Fruit fly (Drosophila melanogaster) whole organism, embryonic: ENCODE results near the gene Cep290.
A peak's percentile ranks its signal among the peaks of the same experiment; 100 is the strongest.

Source experiments
- B-H2 ChIP-seq: fragments of 200-800 bp; sonication (Bioruptor generic); optimal IDR thresholded peaks from 2 replicates; lab custom pipeline; 2018; ENCODE audit warnings: missing biosample characterization, mild to moderate bottlenecking, missing genetic modification characterization
- BEAF-32 ChIP-seq: fragments of 200-800 bp; sonication (Bioruptor generic); optimal IDR thresholded peaks from 3 replicates; lab custom pipeline; 2017; ENCODE audit warnings: missing biosample characterization, missing genetic modification characterization, mild to moderate bottlenecking, moderate library complexity, missing genetic modification reagents
- BtbVII ChIP-seq: fragments of 200-800 bp; sonication (Bioruptor generic); optimal IDR thresholded peaks from 3 replicates; lab custom pipeline; 2017; ENCODE audit warnings: missing biosample characterization, mild to moderate bottlenecking, missing genetic modification characterization
- CG10431 ChIP-seq: fragments of 200-800 bp; sonication (Bioruptor generic); optimal IDR thresholded peaks from 3 replicates; lab custom pipeline; 2018; ENCODE audit warnings: missing biosample characterization, mild to moderate bottlenecking, missing genetic modification characterization
- CG10462 ChIP-seq: fragments of 200-800 bp; sonication (Bioruptor generic); optimal IDR thresholded peaks from 2 replicates; lab custom pipeline; 2016; ENCODE audit warnings: missing biosample characterization, missing genetic modification characterization
- CG10654 ChIP-seq: fragments of 200-800 bp; sonication (Bioruptor generic); optimal IDR thresholded peaks from 2 replicates; lab custom pipeline; 2016; ENCODE audit warnings: missing biosample characterization, missing genetic modification characterization
- CG11456 ChIP-seq: fragments of 200-800 bp; sonication (Bioruptor generic); IDR thresholded peaks from 3 replicates; pipeline ENCODE4 v1.3.6; 2022; ENCODE audit warnings: missing biosample characterization, missing genetic modification characterization
- CG11560 ChIP-seq: fragments of 200-800 bp; sonication (Bioruptor generic); IDR thresholded peaks from 3 replicates; pipeline ENCODE4 v1.3.6; 2022; ENCODE audit warnings: missing biosample characterization, missing genetic modification characterization
- CG13287 ChIP-seq: fragments of 200-800 bp; sonication (Bioruptor generic); IDR thresholded peaks from 2 replicates; pipeline ENCODE4 v1.3.6; 2022; ENCODE audit warnings: missing biosample characterization, missing genetic modification characterization; ENCODE audit not compliant: partially characterized antibody
- CG15514 ChIP-seq: fragments of 200-800 bp; sonication (Bioruptor generic); optimal IDR thresholded peaks from 3 replicates; lab custom pipeline; 2017; ENCODE audit warnings: missing biosample characterization, missing genetic modification characterization, mild to moderate bottlenecking, moderate library complexity, missing genetic modification reagents
- CG15696 ChIP-seq: fragments of 200-800 bp; sonication (Bioruptor generic); optimal IDR thresholded peaks from 2 replicates; lab custom pipeline; 2019; ENCODE audit warnings: missing biosample characterization, mild to moderate bottlenecking, missing genetic modification characterization, moderate library complexity
- CG16815 ChIP-seq: fragments of 200-800 bp; sonication (Bioruptor generic); optimal IDR thresholded peaks from 3 replicates; lab custom pipeline; 2017; ENCODE audit warnings: missing biosample characterization, mild to moderate bottlenecking, missing genetic modification characterization
- CG17361 ChIP-seq: fragments of 200-800 bp; sonication (Bioruptor generic); IDR thresholded peaks from 3 replicates; pipeline ENCODE4 v1.3.6; 2022; ENCODE audit warnings: missing biosample characterization, missing genetic modification characterization
- CG17612 ChIP-seq: fragments of 200-800 bp; sonication (Bioruptor generic); IDR thresholded peaks from 2 replicates; pipeline ENCODE4 v1.3.6; 2022; ENCODE audit warnings: missing biosample characterization, missing genetic modification characterization
- CG1792 ChIP-seq: fragments of 200-800 bp; sonication (Bioruptor generic); optimal IDR thresholded peaks from 2 replicates; lab custom pipeline; 2016; ENCODE audit warnings: missing biosample characterization, missing genetic modification characterization
- CG18011 ChIP-seq: fragments of 200-800 bp; sonication (Bioruptor generic); optimal IDR thresholded peaks from 2 replicates; lab custom pipeline; 2017; ENCODE audit warnings: missing biosample characterization, missing genetic modification characterization, mild to moderate bottlenecking, moderate library complexity, missing genotype
- CG18599 ChIP-seq: fragments of 200-800 bp; sonication (Bioruptor generic); optimal IDR thresholded peaks from 3 replicates; lab custom pipeline; 2017; ENCODE audit warnings: missing biosample characterization, missing genetic modification characterization, mild to moderate bottlenecking, moderate library complexity, missing genetic modification reagents
- CG32767 ChIP-seq: fragments of 200-800 bp; sonication (Bioruptor generic); IDR thresholded peaks from 2 replicates; pipeline ENCODE4 v1.3.6; 2022; ENCODE audit warnings: missing biosample characterization, missing genetic modification characterization
- CG4820 ChIP-seq: fragments of 200-800 bp; sonication (Bioruptor generic); optimal IDR thresholded peaks from 3 replicates; lab custom pipeline; 2016; ENCODE audit warnings: missing biosample characterization, missing genetic modification characterization
- CG5953 ChIP-seq: fragments of 200-800 bp; sonication (Bioruptor generic); IDR thresholded peaks from 2 replicates; pipeline ENCODE4 v1.3.6; 2022; ENCODE audit warnings: missing biosample characterization, missing genetic modification characterization
- CG7745 ChIP-seq: fragments of 200-800 bp; sonication (Bioruptor generic); optimal IDR thresholded peaks from 2 replicates; lab custom pipeline; 2018; ENCODE audit warnings: missing biosample characterization, mild to moderate bottlenecking, missing genetic modification characterization, moderate library complexity
- CG8765 ChIP-seq: fragments of 200-800 bp; sonication (Bioruptor generic); IDR thresholded peaks from 2 replicates; pipeline ENCODE4 v1.3.6; 2022; ENCODE audit warnings: missing biosample characterization, missing genetic modification characterization
- CG9797 ChIP-seq: fragments of 200-800 bp; sonication (Bioruptor generic); optimal IDR thresholded peaks from 3 replicates; lab custom pipeline; 2018; ENCODE audit warnings: missing biosample characterization, mild to moderate bottlenecking, missing genetic modification characterization
- CHES-1-like ChIP-seq: fragments of 200-800 bp; sonication (Bioruptor generic); optimal IDR thresholded peaks from 2 replicates; lab custom pipeline; 2016; ENCODE audit warnings: missing biosample characterization, missing genetic modification characterization
- D19A ChIP-seq: fragments of 200-800 bp; optimal IDR thresholded peaks from 3 replicates; lab custom pipeline; 2019; ENCODE audit warnings: missing biosample characterization, mild to moderate bottlenecking, missing genetic modification characterization, moderate library complexity
- Dfd ChIP-seq, 2 experiments: fragments of >200 bp; optimal IDR thresholded peaks; 2 replicates each; lab custom pipeline; 2017; ENCODE audit warnings: missing biosample characterization in 2 of 2, missing genetic modification characterization in 2 of 2
- HLH3B ChIP-seq: fragments of 200-800 bp; sonication (Bioruptor generic); IDR thresholded peaks from 2 replicates; pipeline ENCODE4 v1.3.6; 2022; ENCODE audit warnings: missing biosample characterization, missing genetic modification characterization
- HLH4C ChIP-seq: fragments of 200-800 bp; sonication (Bioruptor generic); IDR thresholded peaks from 3 replicates; pipeline ENCODE4 v1.3.6; 2022; ENCODE audit warnings: missing biosample characterization, missing genetic modification characterization; ENCODE audit not compliant: partially characterized antibody
- Hmx ChIP-seq: fragments of 200-800 bp; sonication (Bioruptor generic); optimal IDR thresholded peaks from 2 replicates; lab custom pipeline; 2016; ENCODE audit warnings: missing biosample characterization, missing genetic modification characterization
- Hsf ChIP-seq: fragments of 200-800 bp; sonication (Bioruptor generic); optimal IDR thresholded peaks from 3 replicates; lab custom pipeline; 2016; ENCODE audit warnings: missing biosample characterization, missing genetic modification characterization
- Jarid2 ChIP-seq: fragments of 200-800 bp; sonication (Bioruptor generic); optimal IDR thresholded peaks from 3 replicates; lab custom pipeline; 2017; ENCODE audit warnings: mild to moderate bottlenecking, missing biosample characterization, missing genetic modification reagents, missing genetic modification characterization
- MBD-R2 ChIP-seq: fragments of 200-800 bp; sonication (Bioruptor generic); IDR thresholded peaks from 2 replicates; pipeline ENCODE4 v1.3.6; 2022; ENCODE audit warnings: missing biosample characterization, missing genetic modification characterization
- Med ChIP-seq: fragments of 200-800 bp; sonication (Bioruptor generic); peaks from one replicate; lab custom pipeline; 2016; ENCODE audit warnings: missing biosample characterization, missing genetic modification characterization, mild to moderate bottlenecking, inconsistent platforms, moderate library complexity
- Meics ChIP-seq: fragments of 200-800 bp; sonication (Bioruptor generic); optimal IDR thresholded peaks from 2 replicates; lab custom pipeline; 2017; ENCODE audit warnings: missing biosample characterization, mild to moderate bottlenecking, missing genetic modification characterization
- Myb ChIP-seq: fragments of 200-800 bp; sonication (Bioruptor generic); optimal IDR thresholded peaks from 2 replicates; lab custom pipeline; 2016; ENCODE audit warnings: missing biosample characterization, missing genetic modification characterization
- ara ChIP-seq: fragments of 200-800 bp; sonication (Bioruptor generic); IDR thresholded peaks from 2 replicates; pipeline ENCODE4 v1.3.6; 2022; ENCODE audit warnings: missing biosample characterization, missing genetic modification characterization
- ash1 ChIP-seq: fragments of 200-800 bp; sonication (Bioruptor generic); optimal IDR thresholded peaks from 2 replicates; lab custom pipeline; 2018; ENCODE audit warnings: missing biosample characterization, mild to moderate bottlenecking, missing genetic modification characterization
- chinmo ChIP-seq: fragments of 200-800 bp; sonication (Bioruptor generic); IDR thresholded peaks from 4 replicates; pipeline ENCODE4 v1.3.6; 2022; ENCODE audit warnings: missing biosample characterization, missing genetic modification characterization; ENCODE audit not compliant: partially characterized antibody
- dmrt11E ChIP-seq: fragments of 200-800 bp; sonication (Bioruptor generic); optimal IDR thresholded peaks from 3 replicates; lab custom pipeline; 2018; ENCODE audit warnings: missing biosample characterization, mild to moderate bottlenecking, missing genetic modification characterization, moderate library complexity
- emc ChIP-seq: fragments of 200-800 bp; sonication (Bioruptor generic); optimal IDR thresholded peaks from 2 replicates; lab custom pipeline; 2016; ENCODE audit warnings: missing biosample characterization, missing genetic modification characterization
- exex ChIP-seq: fragments of 200-800 bp; sonication (Bioruptor generic); optimal IDR thresholded peaks from 4 replicates; lab custom pipeline; 2018; ENCODE audit warnings: missing biosample characterization, mild to moderate bottlenecking, missing genetic modification characterization, moderate library complexity
- lbe ChIP-seq: fragments of 200-800 bp; sonication (Bioruptor generic); optimal IDR thresholded peaks from 2 replicates; lab custom pipeline; 2016; ENCODE audit warnings: missing biosample characterization, mild to moderate bottlenecking, missing genetic modification characterization
- lov ChIP-seq, 2 experiments: fragments of 200-800 bp in 1 of 2; fragments of >200 bp in 1 of 2; sonication (Bioruptor generic) in 1 of 2; IDR thresholded peaks in 1 of 2; optimal IDR thresholded peaks in 1 of 2; 2 replicates in 1 of 2; 3 replicates in 1 of 2; pipeline versions ENCODE4 v1.3.6 to Lab custom; 2017 to 2022; ENCODE audit warnings: missing biosample characterization in 1 of 2, missing genetic modification characterization in 1 of 2
- nerfin-2 ChIP-seq: fragments of 200-800 bp; sonication (Bioruptor generic); IDR thresholded peaks from 2 replicates; pipeline ENCODE4 v1.3.6; 2022; ENCODE audit warnings: missing biosample characterization, missing genetic modification characterization; ENCODE audit not compliant: partially characterized antibody
- onecut ChIP-seq: fragments of 200-800 bp; sonication (Bioruptor generic); IDR thresholded peaks from 2 replicates; pipeline ENCODE4 v1.3.6; 2022; ENCODE audit warnings: missing biosample characterization, missing genetic modification characterization
- pum ChIP-seq: fragments of 200-800 bp; sonication (Bioruptor generic); optimal IDR thresholded peaks from 2 replicates; lab custom pipeline; 2016; ENCODE audit warnings: missing biosample characterization, missing genetic modification characterization
- salm ChIP-seq: fragments of 200-800 bp; sonication (Bioruptor generic); optimal IDR thresholded peaks from 2 replicates; lab custom pipeline; 2018; ENCODE audit warnings: missing biosample characterization, mild to moderate bottlenecking, missing genetic modification characterization
- shn ChIP-seq: fragments of 200-800 bp; sonication (Bioruptor generic); optimal IDR thresholded peaks from 3 replicates; lab custom pipeline; 2016; ENCODE audit warnings: missing biosample characterization, missing genetic modification characterization
- slou ChIP-seq: fragments of 200-800 bp; sonication (Bioruptor generic); optimal IDR thresholded peaks from 3 replicates; lab custom pipeline; 2016; ENCODE audit warnings: missing biosample characterization, missing genetic modification characterization

The Cep290 gene

DNA sequence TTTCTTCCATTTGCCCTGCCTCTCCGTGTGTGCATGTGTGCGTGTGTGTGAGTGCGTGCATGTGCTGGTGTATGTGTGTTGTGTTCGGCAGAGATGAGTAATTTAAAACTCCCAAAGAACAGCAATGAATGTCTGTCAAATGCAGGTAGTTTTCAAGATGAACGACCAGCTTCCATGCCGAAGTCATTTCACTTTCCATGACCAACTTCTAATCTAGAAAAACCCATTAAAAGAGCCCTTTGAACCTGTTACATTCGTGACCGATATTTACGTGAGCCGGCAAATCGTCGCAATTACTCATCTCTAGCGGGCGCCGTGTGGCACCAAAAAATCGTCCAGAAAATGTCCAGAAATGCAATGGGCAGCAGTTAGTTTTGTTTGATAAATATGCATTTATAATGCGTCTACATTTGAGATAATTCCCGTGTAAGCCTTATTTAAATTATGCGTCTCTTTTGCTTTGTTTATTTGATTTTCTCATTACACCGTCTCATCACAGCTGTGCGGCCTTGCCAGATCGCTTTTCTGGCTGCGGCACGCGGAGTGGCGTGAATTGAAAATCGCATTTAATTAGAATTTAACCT lies 28.8 kb downstream of the Cep290 start (continued):
- TF ChIP-seq chinmo (GFP tag; lab: Robert Waterston, UW) (peak; percentile 75; the same call in 1 of the 4 replicates), CG17361 (GFP tag; lab: Robert Waterston, UW) (peak; percentile 71; the same call in 2 of the 3 replicates), Dfd (GFP tag; optimal IDR thresholded peaks at IDR 0.05; lab: Kevin White, UChicago) (no peak), pum (GFP tag; lab: Kevin White, UChicago) (peak; percentile 48), HLH4C (GFP tag; lab: Robert Waterston, UW) (peak; percentile 75), CG7745 (no peak), CG11456 (GFP tag; lab: Robert Waterston, UW) (peak; percentile 69; the same call in 2 of the 3 replicates), Myb (peak; percentile 63), salm (no peak), onecut (no peak), lov (optimal IDR thresholded peaks at IDR 0.05; lab: Kevin White, UChicago) (no peak), lov (GFP tag; IDR thresholded peaks at IDR 0.05; lab: Robert Waterston, UW) (no peak), CG18599 (GFP tag; lab: Kevin White, UChicago) (peak; percentile 2), CG16815 (no peak), CG11560 (tag; lab: Robert Waterston, UW) (no peak), HLH3B (GFP tag; lab: Robert Waterston, UW) (no peak), Hsf (peak; percentile 55), CG4820 (peak; percentile 12), lbe (GFP tag; lab: Kevin White, UChicago) (no peak), nerfin-2 (peak; percentile 76), CG9797 (GFP tag; lab: Kevin White, UChicago) (no peak), slou (no peak), CG18011 (GFP tag; lab: Kevin White, UChicago) (no peak), D19A (tag; lab: Kevin White, UChicago) (no peak), BEAF-32 (GFP tag; lab: Kevin White, UChicago) (peak; percentile 91), shn (peak; percentile 63), CG17612 (GFP tag; lab: Robert Waterston, UW) (no peak), CG15514 (GFP tag; lab: Kevin White, UChicago) (peak; percentile 26), CG10431 (GFP tag; lab: Kevin White, UChicago) (no peak), CG5953 (GFP tag; lab: Robert Waterston, UW) (no peak), Jarid2 (GFP tag; lab: Kevin White, UChicago) (no peak), ara (GFP tag; lab: Robert Waterston, UW) (peak; percentile 50; the same call in 1 of the 2 replicates), Med (GFP tag; lab: Kevin White, UChicago) (peak; percentile 83), B-H2 (GFP tag; lab: Kevin White, UChicago) (no peak), CG1792 (GFP tag; lab: Kevin White, UChicago) (peak; percentile 27), exex (tag; lab: Kevin White, UChicago) (peak; percentile 7), ash1 (GFP tag; lab: Kevin White, UChicago) (no peak), BtbVII (GFP tag; lab: Kevin White, UChicago) (no peak), CG10654 (GFP tag; lab: Kevin White, UChicago) (no peak), MBD-R2 (GFP tag; lab: Robert Waterston, UW) (peak; percentile 56), CG8765 (GFP tag; lab: Robert Waterston, UW) (no peak), Meics (GFP tag; lab: Kevin White, UChicago) (no peak), dmrt11E (no peak), CG32767 (GFP tag; lab: Robert Waterston, UW) (0 out of 2 replicates have a peak, but pooled peaks have one; percentile 34), emc (no peak), CG15696 (peak; percentile 33), CG10462 (no peak), Hmx (GFP tag; lab: Kevin White, UChicago) (no peak), CG13287 (GFP tag; lab: Robert Waterston, UW) (peak; percentile 79), CHES-1-like (GFP tag; lab: Kevin White, UChicago) (peak; percentile 80)
